Worm (Caenorhabditis elegans) whole organism, young adult: ENCODE results near the gene F01F1.14.

Source experiments
- C06A6.2 ChIP-seq: fragments of 200-800 bp; sonication (Bioruptor generic); conservative IDR thresholded peaks from 2 replicates; pipeline ENCODE4 v1.3.6; 2022; ENCODE audit warnings: missing genetic modification characterization, missing compliant biosample characterization
- F23B12.7 ChIP-seq: sonication (generic microtip); optimal IDR thresholded peaks from 2 replicates; lab custom pipeline; 2017; ENCODE audit warnings: missing genetic modification characterization, mild to moderate bottlenecking, missing compliant biosample characterization, antibody characterized with exemption, moderate library complexity; ENCODE audit not compliant: insufficient read depth
- F33H1.4 ChIP-seq: fragments of 200-800 bp; sonication (Bioruptor generic); IDR thresholded peaks from 2 replicates; pipeline ENCODE4 v1.3.6; 2022; ENCODE audit warnings: missing genetic modification reagents, missing genetic modification characterization, missing compliant biosample characterization
- F37B4.10 ChIP-seq: fragments of 200-800 bp; sonication (Bioruptor generic); IDR thresholded peaks from 2 replicates; pipeline ENCODE4 v1.3.6; 2022; ENCODE audit warnings: missing genetic modification characterization, missing compliant biosample characterization
- F39B2.1 ChIP-seq: fragments of 200-800 bp; sonication (Bioruptor generic); IDR thresholded peaks from 2 replicates; pipeline ENCODE4 v1.3.6; 2022; ENCODE audit warnings: missing genetic modification reagents, missing genetic modification characterization, missing compliant biosample characterization
- F55B11.4 ChIP-seq: sonication (generic microtip); optimal IDR thresholded peaks from 2 replicates; lab custom pipeline; 2016; ENCODE audit warnings: missing compliant biosample characterization, missing genetic modification characterization, borderline replicate concordance; ENCODE audit not compliant: insufficient read depth
- F57C9.4 ChIP-seq: sonication (generic microtip); optimal IDR thresholded peaks from 2 replicates; lab custom pipeline; 2017; ENCODE audit warnings: mild to moderate bottlenecking, missing genetic modification characterization, missing compliant biosample characterization
- K11D2.4 ChIP-seq: fragments of 200-800 bp; sonication (Bioruptor generic); IDR thresholded peaks from 2 replicates; pipeline ENCODE4 v1.3.6; 2022; ENCODE audit warnings: missing genetic modification reagents, missing genetic modification characterization, missing compliant biosample characterization
- Y53F4B.3 ChIP-seq: fragments of 200-800 bp; sonication (Bioruptor generic); IDR thresholded peaks from 2 replicates; pipeline ENCODE4 v1.3.6; 2022; ENCODE audit warnings: missing genetic modification reagents, missing genetic modification characterization, missing compliant biosample characterization
- Y67H2A.10 ChIP-seq: fragments of 200-800 bp; sonication (Bioruptor generic); conservative IDR thresholded peaks from 2 replicates; pipeline ENCODE4 v1.3.6; 2022; ENCODE audit warnings: missing genetic modification reagents, missing genetic modification characterization, missing compliant biosample characterization
- Y95B8A.8 ChIP-seq: fragments of 200-800 bp; sonication (Bioruptor generic); IDR thresholded peaks from 2 replicates; pipeline ENCODE4 v1.3.6; 2022; ENCODE audit warnings: missing genetic modification reagents, missing genetic modification characterization, missing compliant biosample characterization
- ZK185.1 ChIP-seq: sonication (generic microtip); optimal IDR thresholded peaks from 2 replicates; lab custom pipeline; 2016; ENCODE audit warnings: mild to moderate bottlenecking, missing genetic modification characterization, missing compliant biosample characterization; ENCODE audit not compliant: poor library complexity, severe bottlenecking
- ama-1 ChIP-seq, 3 experiments: fragments of 150-350 bp in 1 of 3; sonication (generic microtip) in 2 of 3; optimal IDR thresholded peaks; 2 replicates each; lab custom pipeline; 2014 to 2018; ENCODE audit warnings: missing biosample characterization in 2 of 3, missing genetic modification characterization in 2 of 3, missing genetic modification reagents in 2 of 3
- aptf-3 ChIP-seq: fragments of 200-800 bp; sonication (Bioruptor generic); IDR thresholded peaks from 2 replicates; pipeline ENCODE4 v1.3.6; 2022; ENCODE audit warnings: missing genetic modification characterization, missing compliant biosample characterization
- atf-7 ChIP-seq: sonication (generic microtip); optimal IDR thresholded peaks from 2 replicates; lab custom pipeline; 2017; ENCODE audit warnings: mild to moderate bottlenecking, missing genetic modification characterization, missing compliant biosample characterization
- athp-1 ChIP-seq: sonication (generic microtip); optimal IDR thresholded peaks from 2 replicates; lab custom pipeline; 2017; ENCODE audit warnings: mild to moderate bottlenecking, missing genetic modification characterization, missing compliant biosample characterization
- ccch-3 ChIP-seq: fragments of 200-800 bp; sonication (Bioruptor generic); optimal IDR thresholded peaks from 2 replicates; lab custom pipeline; 2018; ENCODE audit warnings: mild to moderate bottlenecking, missing genetic modification characterization, missing compliant biosample characterization
- cebp-1 ChIP-seq, 2 experiments: fragments of 200-800 bp in 1 of 2; sonication (Bioruptor generic) in 1 of 2; sonication (generic microtip) in 1 of 2; IDR thresholded peaks in 1 of 2; optimal IDR thresholded peaks in 1 of 2; 2 replicates each; pipeline versions ENCODE4 v1.3.6 to Lab custom; 2017 to 2022; ENCODE audit warnings: missing compliant biosample characterization in 2 of 2, missing genetic modification characterization in 2 of 2, mild to moderate bottlenecking in 1 of 2, missing genetic modification reagents in 1 of 2, moderate library complexity in 1 of 2
- ceh-58 ChIP-seq: fragments of 200-800 bp; sonication (Bioruptor generic); IDR thresholded peaks from 2 replicates; pipeline ENCODE4 v1.3.6; 2022; ENCODE audit warnings: missing genetic modification characterization, missing compliant biosample characterization
- chd-7 ChIP-seq: sonication (generic microtip); optimal IDR thresholded peaks from 2 replicates; lab custom pipeline; 2016; ENCODE audit warnings: mild to moderate bottlenecking, missing genetic modification characterization, moderate library complexity, missing compliant biosample characterization
- die-1 ChIP-seq: sonication (generic microtip); optimal IDR thresholded peaks from 2 replicates; lab custom pipeline; 2016; ENCODE audit warnings: missing genotype, mild to moderate bottlenecking, missing genetic modification characterization, missing compliant biosample characterization
- dpl-1 ChIP-seq: fragments of 150-350 bp; optimal IDR thresholded peaks from 2 replicates; lab custom pipeline; 2014; ENCODE audit warnings: missing biosample characterization, missing genetic modification reagents, missing genetic modification characterization
- egl-44 ChIP-seq: fragments of 200-800 bp; sonication (Bioruptor generic); IDR thresholded peaks from 2 replicates; pipeline ENCODE4 v1.3.6; 2022; ENCODE audit warnings: missing genetic modification reagents, missing genetic modification characterization, missing compliant biosample characterization
- egrh-3 ChIP-seq: fragments of 200-800 bp; sonication (Bioruptor generic); IDR thresholded peaks from 2 replicates; pipeline ENCODE4 v1.3.6; 2022; ENCODE audit warnings: missing genetic modification reagents, missing genetic modification characterization, missing compliant biosample characterization
- fkh-3 ChIP-seq: sonication (generic microtip); optimal IDR thresholded peaks from 2 replicates; lab custom pipeline; 2016; ENCODE audit warnings: mild to moderate bottlenecking, missing genetic modification characterization, missing compliant biosample characterization
- gei-17 ChIP-seq: fragments of 200-800 bp; sonication (Bioruptor generic); optimal IDR thresholded peaks from 2 replicates; lab custom pipeline; 2018; ENCODE audit warnings: mild to moderate bottlenecking, missing genetic modification characterization, missing compliant biosample characterization
- hmg-20 ChIP-seq: fragments of 200-800 bp; sonication (Bioruptor generic); IDR thresholded peaks from 2 replicates; pipeline ENCODE4 v1.3.6; 2022; ENCODE audit warnings: missing genetic modification reagents, missing genetic modification characterization, missing compliant biosample characterization
- hsf-1 ChIP-seq: fragments of 200-800 bp; sonication (Bioruptor generic); IDR thresholded peaks from 2 replicates; pipeline ENCODE4 v1.3.6; 2022; ENCODE audit warnings: missing genetic modification reagents, missing genetic modification characterization, missing compliant biosample characterization
- let-526 ChIP-seq: fragments of 200-800 bp; sonication (Bioruptor generic); IDR thresholded peaks from 2 replicates; pipeline ENCODE4 v1.3.6; 2022; ENCODE audit warnings: missing genetic modification reagents, missing genetic modification characterization, missing compliant biosample characterization
- lin-40 ChIP-seq: sonication (generic microtip); optimal IDR thresholded peaks from 2 replicates; lab custom pipeline; 2016; ENCODE audit warnings: missing genetic modification characterization, mild to moderate bottlenecking, missing compliant biosample characterization, missing genotype, missing genetic modification reagents
- madf-8 ChIP-seq: fragments of 200-800 bp; sonication (Bioruptor generic); conservative IDR thresholded peaks from 2 replicates; pipeline ENCODE4 v1.3.6; 2022; ENCODE audit warnings: missing genetic modification reagents, missing genetic modification characterization, missing compliant biosample characterization
- mcd-1 ChIP-seq: fragments of 200-800 bp; sonication (Bioruptor generic); IDR thresholded peaks from 2 replicates; pipeline ENCODE4 v1.3.6; 2022; ENCODE audit warnings: missing genetic modification reagents, missing genetic modification characterization, missing compliant biosample characterization
- nfyb-1 ChIP-seq: fragments of 200-800 bp; sonication (Bioruptor generic); IDR thresholded peaks from 2 replicates; pipeline ENCODE4 v1.3.6; 2022; ENCODE audit warnings: missing genetic modification reagents, missing genetic modification characterization, missing compliant biosample characterization
- nhr-120 ChIP-seq: fragments of 200-800 bp; sonication (Bioruptor generic); IDR thresholded peaks from 2 replicates; pipeline ENCODE4 v1.3.6; 2022; ENCODE audit warnings: missing genetic modification characterization, missing compliant biosample characterization
- nhr-179 ChIP-seq: sonication (generic microtip); optimal IDR thresholded peaks from 2 replicates; lab custom pipeline; 2016; ENCODE audit warnings: mild to moderate bottlenecking, missing genetic modification characterization, missing compliant biosample characterization
- snpc-1.3 ChIP-seq: sonication (generic microtip); optimal IDR thresholded peaks from 2 replicates; lab custom pipeline; 2017; ENCODE audit warnings: missing genetic modification characterization, mild to moderate bottlenecking, missing compliant biosample characterization, antibody characterized with exemption, moderate library complexity, missing genotype, missing genetic modification reagents; ENCODE audit not compliant: insufficient read depth
- snpc-3.4 ChIP-seq: sonication (generic microtip); optimal IDR thresholded peaks from 2 replicates; lab custom pipeline; 2017; ENCODE audit warnings: missing genetic modification characterization, mild to moderate bottlenecking, missing compliant biosample characterization, antibody characterized with exemption, moderate library complexity, missing genotype, missing genetic modification reagents
- somi-1 ChIP-seq: fragments of 200-800 bp; sonication (Bioruptor generic); optimal IDR thresholded peaks from 2 replicates; lab custom pipeline; 2018; ENCODE audit warnings: mild to moderate bottlenecking, missing genetic modification characterization, missing compliant biosample characterization
- tlf-1 ChIP-seq: fragments of 200-800 bp; sonication (Bioruptor generic); optimal IDR thresholded peaks from 2 replicates; lab custom pipeline; 2018; ENCODE audit warnings: mild to moderate bottlenecking, missing genetic modification characterization, missing compliant biosample characterization
- unc-130 ChIP-seq: sonication (generic microtip); optimal IDR thresholded peaks from 2 replicates; lab custom pipeline; 2016; ENCODE audit warnings: missing genetic modification reagents, missing genetic modification characterization, missing compliant biosample characterization
- unc-62 ChIP-seq: fragments of 150-350 bp; optimal IDR thresholded peaks from 2 replicates; lab custom pipeline; 2014; ENCODE audit warnings: missing biosample characterization, missing genetic modification reagents, missing genetic modification characterization
- ztf-26 ChIP-seq: sonication (generic microtip); optimal IDR thresholded peaks from 2 replicates; lab custom pipeline; 2017; ENCODE audit warnings: missing genetic modification characterization, missing compliant biosample characterization
- ztf-3 ChIP-seq: fragments of 200-800 bp; sonication (Bioruptor generic); optimal IDR thresholded peaks from 2 replicates; lab custom pipeline; 2018; ENCODE audit warnings: mild to moderate bottlenecking, missing genetic modification characterization, missing compliant biosample characterization

Gene F01F1.14

DNA sequence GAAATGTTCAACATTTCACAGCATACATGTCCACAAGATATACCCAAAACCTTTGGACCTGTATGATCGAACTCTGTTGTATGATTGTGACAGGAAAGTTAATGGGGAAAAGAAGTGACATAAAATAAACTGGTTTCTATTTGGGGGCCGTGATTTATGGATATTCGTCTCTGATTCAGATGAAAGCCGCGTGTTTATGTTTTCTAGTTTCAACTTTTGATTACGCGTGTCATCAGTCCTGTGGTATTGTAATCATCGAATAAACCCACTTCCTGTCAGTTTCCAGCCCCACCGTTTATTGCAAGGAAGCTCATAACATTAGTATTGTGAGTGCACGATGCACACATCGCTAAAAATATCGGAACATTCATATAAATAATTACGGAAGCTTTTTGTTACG, 39.5 kb upstream of the F01F1.14 start:
- no peak for TF ChIP-seq F39B2.1 (GFP tag; lab: Robert Waterston, UW)
- TF ChIP-seq gei-17 (GFP tag; lab: Kevin White, UChicago), result no peak
- TF ChIP-seq snpc-3.4, result no peak
- no peak for TF ChIP-seq aptf-3 (GFP tag; lab: Robert Waterston, UW)
- no peak for TF ChIP-seq hmg-20 (GFP tag; lab: Robert Waterston, UW)
- no peak for TF ChIP-seq F55B11.4 (tag; lab: Kevin White, UChicago)
- TF ChIP-seq F33H1.4 (GFP tag; lab: Robert Waterston, UW), result no peak
- TF ChIP-seq dpl-1 (GFP tag; lab: Kevin White, UChicago), result no peak
- no peak for TF ChIP-seq die-1 (tag; lab: Kevin White, UChicago)
- TF ChIP-seq tlf-1 (GFP tag; lab: Kevin White, UChicago), result no peak
- TF ChIP-seq ama-1 (optimal IDR thresholded peaks at IDR 0.05; lab: Kevin White, UChicago), result no peak
- no peak for TF ChIP-seq ama-1 (GFP tag; optimal IDR thresholded peaks at IDR 0.05; lab: Kevin White, UChicago)

DNA sequence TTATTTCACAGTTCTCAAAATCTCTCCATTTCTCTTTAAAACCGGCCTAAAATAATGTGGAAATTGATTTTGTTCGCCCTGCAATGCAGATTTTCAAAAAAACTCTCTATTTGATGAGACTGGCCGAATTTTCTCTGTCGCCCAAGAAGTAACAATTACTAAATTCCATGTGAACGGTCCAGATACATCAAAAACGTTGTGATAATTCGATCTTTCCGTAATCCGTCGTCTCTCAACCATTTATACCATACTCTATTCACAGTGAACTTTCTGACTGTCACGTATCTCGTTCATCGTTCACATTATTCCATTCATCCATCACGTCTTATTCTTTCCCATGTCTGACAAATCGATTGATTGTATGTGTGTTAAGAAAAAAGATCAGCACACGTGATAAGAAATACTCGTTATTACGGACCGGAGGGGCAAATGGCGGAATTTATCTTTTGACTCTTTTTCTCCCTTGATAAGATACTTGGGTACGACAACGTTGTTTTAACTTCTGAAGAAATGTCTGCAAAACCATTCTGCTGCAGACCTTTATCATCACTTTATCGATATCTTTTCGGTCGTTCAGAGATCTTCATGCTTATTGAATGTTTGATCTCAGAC, 38.5 kb upstream of the F01F1.14 start:
- no peak for TF ChIP-seq F23B12.7
- TF ChIP-seq athp-1 (tag; lab: Kevin White, UChicago), result no peak
- TF ChIP-seq ztf-26 (tag; lab: Kevin White, UChicago), result peak; percentile 36
- TF ChIP-seq Y67H2A.10 (GFP tag; lab: Robert Waterston, UW), result no peak
- no peak for TF ChIP-seq ZK185.1
- TF ChIP-seq fkh-3, result no peak
- TF ChIP-seq lin-40 (tag; lab: Kevin White, UChicago), result peak; percentile 0
- no peak for TF ChIP-seq aptf-3 (GFP tag; lab: Robert Waterston, UW)
- peak; percentile 6 for TF ChIP-seq somi-1
- no peak for TF ChIP-seq Y53F4B.3 (GFP tag; lab: Robert Waterston, UW)

DNA sequence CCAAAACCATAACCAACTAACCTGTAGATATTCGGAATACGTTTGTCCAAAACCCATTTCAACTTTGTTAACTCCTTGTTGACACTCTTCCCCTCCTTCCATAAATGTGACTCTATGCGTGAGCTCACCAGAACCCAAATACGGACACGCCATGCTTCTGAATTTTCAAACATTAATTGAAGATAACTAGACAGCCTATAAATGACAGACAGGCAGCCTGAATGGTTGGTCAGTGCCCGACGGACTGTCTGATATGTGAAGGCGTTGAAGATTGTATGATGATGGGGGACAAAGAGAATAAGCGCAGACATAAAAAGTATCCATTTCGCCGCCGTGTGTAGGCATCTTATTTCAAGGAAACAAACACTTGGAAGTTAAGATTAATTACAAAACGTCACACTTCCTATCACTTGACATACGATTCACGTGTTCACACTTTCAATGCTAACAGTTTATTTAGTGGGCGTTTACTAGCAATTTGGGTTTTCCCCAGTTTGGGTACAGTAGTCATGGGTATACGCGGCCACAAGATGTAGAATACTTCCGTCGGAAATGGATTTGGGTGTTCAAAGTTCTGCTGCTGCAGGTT, 37.2 kb upstream of the F01F1.14 start, which contains the start of the genes tdo-2 and C28H8.2:
Gene tdo-2, minus strand, starts transcription at position 157 of the 589 bp plus-strand sequence.
Gene C28H8.2, plus strand, starts transcription at position 524 of the 589 bp plus-strand sequence.
- peak; percentile 58; the same call in 1 of the 2 replicates for TF ChIP-seq K11D2.4 (GFP tag; lab: Robert Waterston, UW)
- TF ChIP-seq let-526 (GFP tag; lab: Robert Waterston, UW), result no peak
- no peak for TF ChIP-seq cebp-1 (GFP tag; IDR thresholded peaks at IDR 0.05; lab: Robert Waterston, UW)
- TF ChIP-seq cebp-1 (tag; optimal IDR thresholded peaks at IDR 0.05; lab: Kevin White, UChicago), result peak; percentile 36
- peak; percentile 16 for TF ChIP-seq chd-7 (tag; lab: Kevin White, UChicago)
- TF ChIP-seq C06A6.2 (GFP tag; lab: Robert Waterston, UW), result peak; percentile 71; the same call in 1 of the 2 replicates
- no peak for TF ChIP-seq egrh-3 (GFP tag; lab: Robert Waterston, UW)
- no peak for TF ChIP-seq ceh-58 (GFP tag; lab: Robert Waterston, UW)
- 0 out of 2 replicates have a peak, but pooled peaks have one; percentile 13 for TF ChIP-seq nfyb-1
- no peak for TF ChIP-seq nhr-179 (tag; lab: Kevin White, UChicago)
- no peak for TF ChIP-seq F37B4.10 (GFP tag; lab: Robert Waterston, UW)
- no peak for TF ChIP-seq ccch-3 (GFP tag; lab: Kevin White, UChicago)
- TF ChIP-seq unc-130 (GFP tag; lab: Kevin White, UChicago), result no peak
- TF ChIP-seq mcd-1 (GFP tag; lab: Robert Waterston, UW), result peak; percentile 8; the same call in 1 of the 2 replicates
- no peak for TF ChIP-seq F57C9.4 (tag; lab: Kevin White, UChicago)
- TF ChIP-seq egl-44 (GFP tag; lab: Robert Waterston, UW), result no peak
- TF ChIP-seq atf-7, result peak; percentile 19
- peak; percentile 43 for TF ChIP-seq lin-40 (tag; lab: Kevin White, UChicago)
- peak; percentile 39 for TF ChIP-seq die-1 (tag; lab: Kevin White, UChicago)
- 0 out of 2 replicates have a peak, but pooled peaks have one; percentile 26 for TF ChIP-seq hsf-1 (GFP tag; lab: Robert Waterston, UW)
- no peak for TF ChIP-seq snpc-1.3
- TF ChIP-seq ztf-3 (GFP tag; lab: Kevin White, UChicago), result no peak
- no peak for TF ChIP-seq madf-8 (GFP tag; lab: Robert Waterston, UW)
- TF ChIP-seq Y95B8A.8 (GFP tag; lab: Robert Waterston, UW), result no peak
- TF ChIP-seq F23B12.7, result no peak
- no peak for TF ChIP-seq unc-62
- peak; percentile 77 for TF ChIP-seq ztf-26 (tag; lab: Kevin White, UChicago)
- TF ChIP-seq nhr-120 (GFP tag; lab: Robert Waterston, UW), result no peak
- peak; percentile 66 for TF ChIP-seq somi-1
